Worm (Caenorhabditis elegans): ENCODE measurements around the gene nlp-79.

DNA sequence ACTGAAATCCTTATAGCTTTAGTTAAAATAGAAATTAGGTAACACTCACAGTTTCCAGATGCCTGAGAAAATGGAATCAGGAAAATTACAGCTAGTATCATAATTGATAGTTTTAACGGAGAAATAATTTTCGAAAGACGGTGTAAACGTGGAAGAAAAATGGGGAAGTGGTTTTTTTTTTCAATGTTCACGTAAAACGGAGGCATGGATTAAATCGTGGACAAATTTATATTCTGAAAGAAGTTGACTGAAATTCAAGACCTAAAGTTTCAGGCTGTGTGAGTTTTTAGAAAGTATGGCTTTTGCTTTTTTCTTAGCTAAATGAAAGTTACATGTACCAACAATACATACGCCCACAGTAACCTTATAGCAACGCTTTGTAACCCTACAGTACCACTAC, 7.1 kb upstream of the nlp-79 start, which contains the start of gene spe-43:
- no peak for TF ChIP-seq tbp1 (GFP tag; optimal IDR thresholded peaks at IDR 0.05)
- no peak for TF ChIP-seq nfya-2 (GFP tag; IDR thresholded peaks at IDR 0.05)
- no peak for TF ChIP-seq ceh-79 (tag; optimal IDR thresholded peaks at IDR 0.05)
- no peak for TF ChIP-seq F57C9.4 (tag; optimal IDR thresholded peaks at IDR 0.05)
- no peak for TF ChIP-seq ztf-18 (tag; optimal IDR thresholded peaks at IDR 0.05)
- no peak for TF ChIP-seq attf-5 (GFP tag; optimal IDR thresholded peaks at IDR 0.05)
- TF ChIP-seq lin-35 (GFP tag; optimal IDR thresholded peaks at IDR 0.05), result no peak
- TF ChIP-seq lsy-27 (tag; optimal IDR thresholded peaks at IDR 0.05; ENCODE audit: borderline replicate concordance, insufficient read depth), result no peak
- TF ChIP-seq mcd-1 (GFP tag; IDR thresholded peaks at IDR 0.05), result no peak
- TF ChIP-seq snpc-4 (GFP tag; optimal IDR thresholded peaks at IDR 0.05), result no peak
- TF ChIP-seq snpc-4 (tag; optimal IDR thresholded peaks at IDR 0.05), result no peak
- no peak for TF ChIP-seq pha-4 (tag; optimal IDR thresholded peaks at IDR 0.05)
- TF ChIP-seq dpl-1 (GFP tag; optimal IDR thresholded peaks at IDR 0.05), result no peak
- TF ChIP-seq unc-62 (GFP tag; optimal IDR thresholded peaks at IDR 0.05), result no peak
